Worm (Caenorhabditis elegans): ENCODE results near the gene pqn-96.

ce11 chrIII:8443557-8444131 is 4.4 kb upstream of the pqn-96 start, which contains the start of gene ufbp-1:
- TF ChIP-seq unc-62 (GFP tag; optimal IDR thresholded peaks at IDR 0.05) (no peak), lsl-1 (GFP tag; optimal IDR thresholded peaks at IDR 0.05) (peak; percentile 33), nfya-2 (GFP tag; IDR thresholded peaks at IDR 0.05) (0 out of 2 replicates have a peak, but pooled peaks have one; percentile 57), attf-6 (GFP tag; IDR thresholded peaks at IDR 0.05) (no peak), ama-1 (optimal IDR thresholded peaks at IDR 0.05) (peak; percentile 87), ama-1 (GFP tag; optimal IDR thresholded peaks at IDR 0.05) (peak; percentile 72 to 82), gei-17 (GFP tag; optimal IDR thresholded peaks at IDR 0.05) (peak; percentile 83), lin-35 (GFP tag; optimal IDR thresholded peaks at IDR 0.05) (peak in 1 of 3 experiments; percentile 61), ZK185.1 (tag; optimal IDR thresholded peaks at IDR 0.05; ENCODE audit: poor library complexity, severe bottlenecking) (peak; percentile 27), snpc-4 (GFP tag; optimal IDR thresholded peaks at IDR 0.05) (peak; percentile 21), snpc-4 (tag; optimal IDR thresholded peaks at IDR 0.05) (peak in 2 of 4 experiments; percentile 37 to 77), atf-7 (tag; optimal IDR thresholded peaks at IDR 0.05) (peak; percentile 91), ceh-58 (GFP tag; IDR thresholded peaks at IDR 0.05) (0 out of 2 replicates have a peak, but pooled peaks have one; percentile 23), madf-10 (tag; optimal IDR thresholded peaks at IDR 0.05) (peak; percentile 57)
